Fruit fly (Drosophila melanogaster): Measurements from ENCODE around the gene Pi3K92E.
A peak's percentile ranks its signal among the peaks of the same experiment; 100 is the strongest.

Gene Pi3K92E

DNA sequence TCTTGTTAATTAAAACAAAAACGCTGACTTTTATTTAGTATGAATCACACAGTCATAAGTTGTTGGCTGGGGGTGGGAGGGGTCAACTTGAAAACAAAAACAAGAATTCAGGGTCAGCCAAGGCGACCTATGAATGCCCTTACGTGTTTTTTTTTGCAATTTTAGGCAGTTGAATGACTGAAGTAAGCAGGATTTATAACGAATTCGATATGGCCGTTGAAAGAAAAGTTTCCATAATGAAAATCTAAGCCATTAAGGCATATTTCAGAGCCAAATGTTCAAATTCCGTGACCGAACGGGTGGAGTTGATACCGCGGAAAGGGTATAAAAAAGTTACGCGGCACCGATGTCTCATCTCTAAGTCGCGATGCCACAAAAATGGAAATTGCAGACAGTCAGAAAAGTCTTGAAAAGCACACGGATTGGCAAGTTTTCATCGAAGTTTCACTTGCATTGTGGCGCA, 517 bp downstream of the Pi3K92E start (continued):
- TF ChIP-seq CG31627 (GFP tag; optimal IDR thresholded peaks at IDR 0.05) (peak; percentile 77), CG6163 (GFP tag; IDR thresholded peaks at IDR 0.05) (peak; percentile 74; the same call in 2 of the 3 replicates), fd85E (GFP tag; optimal IDR thresholded peaks at IDR 0.05) (peak; percentile 37), esn (GFP tag; optimal IDR thresholded peaks at IDR 0.05) (peak; percentile 86), CG34406 (GFP tag; optimal IDR thresholded peaks at IDR 0.05) (no peak), vri (GFP tag; optimal IDR thresholded peaks at IDR 0.05) (no peak), CG8119 (GFP tag; IDR thresholded peaks at IDR 0.05) (peak; percentile 79), CG11902 (GFP tag; optimal IDR thresholded peaks at IDR 0.05) (peak; percentile 54), fd59A (GFP tag; optimal IDR thresholded peaks at IDR 0.05) (peak; percentile 39), CG6276 (GFP tag; optimal IDR thresholded peaks at IDR 0.05) (no peak), Sox15 (GFP tag; optimal IDR thresholded peaks at IDR 0.05) (peak; percentile 53), fkh (GFP tag; optimal IDR thresholded peaks at IDR 0.05) (no peak), dsx (GFP tag; optimal IDR thresholded peaks at IDR 0.05; ENCODE audit: poor library complexity, severe bottlenecking) (no peak), CG9139 (GFP tag; optimal IDR thresholded peaks at IDR 0.05) (no peak), Blimp-1 (GFP tag; optimal IDR thresholded peaks at IDR 0.05) (no peak), CG10669 (GFP tag; optimal IDR thresholded peaks at IDR 0.05) (no peak), CG3032 (tag; optimal IDR thresholded peaks at IDR 0.05) (peak; percentile 54), CG11294 (GFP tag; IDR thresholded peaks at IDR 0.05) (peak; percentile 60), cyc (GFP tag; optimal IDR thresholded peaks at IDR 0.05) (no peak), Smox (GFP tag; optimal IDR thresholded peaks at IDR 0.05) (no peak), CG10631 (GFP tag; optimal IDR thresholded peaks at IDR 0.05) (no peak), achi (GFP tag; optimal IDR thresholded peaks at IDR 0.05) (no peak), Hr4 (GFP tag; optimal IDR thresholded peaks at IDR 0.05) (peak; percentile 80), CG8632 (GFP tag; optimal IDR thresholded peaks at IDR 0.05) (no peak), Met (GFP tag; optimal IDR thresholded peaks at IDR 0.05) (no peak), Sox14 (GFP tag; optimal IDR thresholded peaks at IDR 0.05) (peak; percentile 90), Hr39 (GFP tag; optimal IDR thresholded peaks at IDR 0.05) (peak; percentile 84), svp (GFP tag) (peak; percentile 97)

DNA sequence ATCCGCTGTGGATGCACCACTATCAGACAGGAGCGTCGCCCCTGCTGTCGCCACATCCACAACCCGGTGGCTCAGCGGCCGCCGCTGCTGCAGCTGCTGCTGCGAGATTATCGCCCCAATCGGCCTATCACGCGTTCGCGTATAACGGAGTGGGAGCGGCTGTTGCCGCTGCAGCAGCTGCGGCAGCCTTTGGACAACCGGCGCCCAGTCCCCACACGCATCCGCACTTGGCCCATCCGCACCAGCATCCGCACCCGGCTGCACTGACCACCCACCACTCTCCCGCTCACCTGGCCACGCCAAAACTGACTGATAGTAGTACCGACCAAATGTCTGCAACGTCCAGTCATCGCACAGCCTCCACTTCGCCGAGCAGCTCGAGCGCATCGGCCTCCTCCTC, 8.4 kb downstream of the Pi3K92E start:
- TF ChIP-seq Sox14 (GFP tag; optimal IDR thresholded peaks at IDR 0.05) (no peak), CG15336 (GFP tag; IDR thresholded peaks at IDR 0.05) (no peak), CG8319 (GFP tag; optimal IDR thresholded peaks at IDR 0.05) (no peak), Eip75B (GFP tag; optimal IDR thresholded peaks at IDR 0.05) (no peak), CG1621 (tag; optimal IDR thresholded peaks at IDR 0.05) (no peak), CG3919 (GFP tag; optimal IDR thresholded peaks at IDR 0.05) (no peak), CG11294 (GFP tag; IDR thresholded peaks at IDR 0.05) (no peak), CG6163 (GFP tag; IDR thresholded peaks at IDR 0.05) (no peak), achi (GFP tag; optimal IDR thresholded peaks at IDR 0.05) (no peak)

DNA sequence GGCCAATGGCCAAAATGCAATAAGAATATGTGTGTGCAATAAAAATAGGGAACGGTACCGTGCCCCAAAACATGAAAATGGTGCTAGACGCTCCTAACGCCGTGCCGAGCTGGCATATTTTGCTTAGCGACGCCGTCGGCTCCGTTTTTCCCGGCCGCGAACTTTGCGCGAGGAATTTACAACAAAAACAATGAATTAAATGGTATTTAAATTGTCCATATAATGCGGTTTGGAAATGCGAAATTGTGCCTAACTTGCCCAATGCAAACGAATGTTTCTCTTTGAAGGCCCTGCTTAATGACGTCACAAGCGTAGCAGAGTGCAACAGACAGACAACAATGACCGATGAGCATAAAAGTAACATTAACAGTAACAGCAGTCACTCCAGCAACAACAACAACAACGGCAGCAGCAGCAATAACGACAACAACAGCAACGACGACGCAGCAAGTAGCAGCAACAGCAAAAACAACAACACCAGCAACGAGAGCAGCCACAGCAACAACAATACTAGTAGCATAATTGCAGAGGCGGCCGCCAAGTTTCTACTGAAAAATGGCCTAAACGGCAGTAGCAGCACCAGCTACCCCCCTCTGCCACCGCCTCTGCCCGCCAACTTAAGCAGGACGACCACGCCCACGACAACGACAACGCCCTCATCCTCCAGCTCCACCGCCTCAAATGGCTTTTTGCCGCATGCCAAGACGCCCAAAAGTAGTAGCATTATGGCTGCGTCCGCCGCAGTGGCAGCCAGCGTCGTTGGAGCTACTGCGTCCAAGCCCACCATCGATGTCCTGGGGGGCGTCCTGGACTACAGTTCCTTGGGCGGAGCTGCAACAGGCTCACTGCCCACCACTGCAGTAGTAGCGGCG, 12.0 kb downstream of the Pi3K92E start:
- TF ChIP-seq CG31627 (GFP tag; optimal IDR thresholded peaks at IDR 0.05): no peak
- TF ChIP-seq CG6276 (GFP tag; optimal IDR thresholded peaks at IDR 0.05): no peak
- TF ChIP-seq Eip75B (GFP tag; optimal IDR thresholded peaks at IDR 0.05): no peak
- TF ChIP-seq CG4318 (GFP tag; optimal IDR thresholded peaks at IDR 0.05): no peak
- TF ChIP-seq ss (GFP tag; optimal IDR thresholded peaks at IDR 0.05): no peak
- TF ChIP-seq fd85E (GFP tag; optimal IDR thresholded peaks at IDR 0.05): no peak

All from whole organism, prepupa.